Worm (Caenorhabditis elegans): ENCODE measurements around the gene clec-54.

The clec-54 gene

ce11 chrV:14500554-14500953, 23.9 kb downstream of the clec-54 start:
- TF ChIP-seq F16B12.6 (tag; optimal IDR thresholded peaks at IDR 0.05) = no peak
- peak; percentile 0 for TF ChIP-seq mep-1 (tag; optimal IDR thresholded peaks at IDR 0.05)
- no peak for TF ChIP-seq nhr-19 (GFP tag; conservative IDR thresholded peaks at IDR 0.05)
- TF ChIP-seq lin-13 (GFP tag; optimal IDR thresholded peaks at IDR 0.05) = no peak
- TF ChIP-seq unc-62 (GFP tag; optimal IDR thresholded peaks at IDR 0.05) = no peak
- TF ChIP-seq irx-1 (tag; optimal IDR thresholded peaks at IDR 0.05) = peak; percentile 13
- TF ChIP-seq mab-9 (GFP tag; IDR thresholded peaks at IDR 0.05) = no peak
- TF ChIP-seq ceh-88 (GFP tag; IDR thresholded peaks at IDR 0.05) = no peak
- no peak for TF ChIP-seq fkh-8 (tag; optimal IDR thresholded peaks at IDR 0.05)
- TF ChIP-seq blmp-1 (tag; optimal IDR thresholded peaks at IDR 0.05) = peak; percentile 57
- no peak for TF ChIP-seq pqm-1 (tag; optimal IDR thresholded peaks at IDR 0.05)
- no peak for TF ChIP-seq ceh-63 (GFP tag; optimal IDR thresholded peaks at IDR 0.05)
- TF ChIP-seq lin-14 (GFP tag; optimal IDR thresholded peaks at IDR 0.05) = peak; percentile 53
- no peak for TF ChIP-seq nhr-20 (tag; optimal IDR thresholded peaks at IDR 0.05)
- TF ChIP-seq ceh-90 (tag; optimal IDR thresholded peaks at IDR 0.05) = no peak
- no peak for TF ChIP-seq ceh-82 (tag; optimal IDR thresholded peaks at IDR 0.05)
- TF ChIP-seq nhr-71 (tag; optimal IDR thresholded peaks at IDR 0.05) = no peak
- TF ChIP-seq zag-1 (tag; optimal IDR thresholded peaks at IDR 0.05) = no peak
- TF ChIP-seq C04F5.9 (tag; optimal IDR thresholded peaks at IDR 0.05) = no peak
- TF ChIP-seq tlp-1 (tag; optimal IDR thresholded peaks at IDR 0.05) = no peak
- TF ChIP-seq egl-13 (tag; optimal IDR thresholded peaks at IDR 0.05) = no peak
- no peak for TF ChIP-seq fos-1 (tag; optimal IDR thresholded peaks at IDR 0.05)
- TF ChIP-seq sox-4 (tag; optimal IDR thresholded peaks at IDR 0.05) = no peak
- no peak for TF ChIP-seq lir-3 (tag; optimal IDR thresholded peaks at IDR 0.05; ENCODE audit: poor library complexity)
- no peak for TF ChIP-seq ces-1 (GFP tag; optimal IDR thresholded peaks at IDR 0.05)
- no peak for TF ChIP-seq mef-2 (tag; optimal IDR thresholded peaks at IDR 0.05)

- TF ChIP-seq mep-1 (tag; optimal IDR thresholded peaks at IDR 0.05) (peak; percentile 1), grh-1 (GFP tag; IDR thresholded peaks at IDR 0.05) (0 out of 2 replicates have a peak, but pooled peaks have one; percentile 7), lin-14 (GFP tag; optimal IDR thresholded peaks at IDR 0.05) (peak; percentile 35), blmp-1 (tag; optimal IDR thresholded peaks at IDR 0.05) (peak; percentile 30), dsc-1 (tag; optimal IDR thresholded peaks at IDR 0.05) (no peak)
These were observed 24.4 kb downstream of the clec-54 start, which contains the start of gene R02D5.24 for ce11 chrV:14501136-14501535. Gene R02D5.24 (plus strand): TSS chrV:14501340.

DNA sequence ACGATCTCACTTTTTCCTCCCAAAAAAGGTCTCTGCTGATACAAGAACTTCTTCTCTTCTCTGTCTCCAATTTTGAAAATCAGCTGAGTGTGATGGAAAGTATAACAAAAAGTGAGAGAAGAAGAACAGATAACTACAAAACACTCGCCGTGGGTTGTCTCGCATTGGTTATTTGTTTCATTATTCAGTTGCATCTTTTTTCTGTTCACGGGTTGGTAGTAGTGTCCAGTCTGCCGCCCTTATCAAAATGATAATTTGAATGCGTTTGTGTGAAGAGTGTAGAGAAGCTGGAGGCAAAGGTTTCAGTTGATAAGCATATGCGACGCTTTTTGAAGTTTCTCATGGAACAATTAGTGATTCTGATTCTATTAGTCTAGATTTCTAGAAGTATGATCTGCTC, 26.4 kb downstream of the clec-54 start:
- TF ChIP-seq lin-14 (GFP tag; optimal IDR thresholded peaks at IDR 0.05) (peak; percentile 54), lin-35 (GFP tag; optimal IDR thresholded peaks at IDR 0.05) (peak in 1 of 2 experiments; percentile 51), nhr-77 (tag; optimal IDR thresholded peaks at IDR 0.05) (no peak), lir-3 (tag; optimal IDR thresholded peaks at IDR 0.05; ENCODE audit: poor library complexity) (no peak), jun-1 (tag; optimal IDR thresholded peaks at IDR 0.05) (no peak), unc-86 (tag; optimal IDR thresholded peaks at IDR 0.05) (no peak), snpc-4 (tag; optimal IDR thresholded peaks at IDR 0.05) (no peak), swsn-7 (tag; optimal IDR thresholded peaks at IDR 0.05) (no peak), egl-13 (tag; optimal IDR thresholded peaks at IDR 0.05) (no peak), sptf-1 (tag; optimal IDR thresholded peaks at IDR 0.05) (no peak), elt-3 (tag; optimal IDR thresholded peaks at IDR 0.05) (peak in 1 of 6 experiments; percentile 42), egl-27 (tag; optimal IDR thresholded peaks at IDR 0.05) (no peak), elt-2 (tag; optimal IDR thresholded peaks at IDR 0.05) (peak; percentile 83), nhr-20 (tag; optimal IDR thresholded peaks at IDR 0.05) (peak; percentile 9), nhr-85 (tag) (peak; percentile 47), lsy-2 (tag; optimal IDR thresholded peaks at IDR 0.05) (peak in 1 of 2 experiments; percentile 17), mef-2 (tag; optimal IDR thresholded peaks at IDR 0.05) (no peak), pqm-1 (tag; optimal IDR thresholded peaks at IDR 0.05) (peak; percentile 15), blmp-1 (tag; optimal IDR thresholded peaks at IDR 0.05) (peak; percentile 88), sox-4 (tag; optimal IDR thresholded peaks at IDR 0.05) (no peak), nhr-84 (tag; optimal IDR thresholded peaks at IDR 0.05) (no peak), ztf-11 (tag; optimal IDR thresholded peaks at IDR 0.05) (no peak), ceh-90 (tag; optimal IDR thresholded peaks at IDR 0.05) (no peak), dsc-1 (tag; optimal IDR thresholded peaks at IDR 0.05) (no peak), nhr-71 (tag; optimal IDR thresholded peaks at IDR 0.05) (no peak), fkh-10 (GFP tag; optimal IDR thresholded peaks at IDR 0.05) (no peak), C04F5.9 (tag; optimal IDR thresholded peaks at IDR 0.05) (no peak)
